Worm (Caenorhabditis elegans) whole organism, L3 larva: ENCODE results near the gene mrps-9.

Experiments used
- R02D3.7 ChIP-seq: fragments of 150-350 bp; optimal IDR thresholded peaks from 2 replicates; lab custom pipeline; 2014; ENCODE audit warnings: missing biosample characterization, missing genetic modification characterization
- ZK546.5 ChIP-seq: sonication (generic microtip); optimal IDR thresholded peaks from 2 replicates; lab custom pipeline; 2017; ENCODE audit warnings: missing biosample characterization, missing genetic modification characterization
- aly-2 ChIP-seq: fragments of 150-350 bp; optimal IDR thresholded peaks from 2 replicates; lab custom pipeline; 2014; ENCODE audit warnings: missing biosample characterization, missing genetic modification characterization
- ama-1 ChIP-seq: fragments of 150-350 bp; optimal IDR thresholded peaks from 2 replicates; lab custom pipeline; 2018
- ceh-16 ChIP-seq: sonication (generic microtip); optimal IDR thresholded peaks from 2 replicates; lab custom pipeline; 2017; ENCODE audit warnings: missing biosample characterization, missing genetic modification characterization
- ceh-28 ChIP-seq: fragments of 150-350 bp; optimal IDR thresholded peaks from 2 replicates; lab custom pipeline; 2014; ENCODE audit warnings: missing biosample characterization, missing genetic modification reagents, missing genetic modification characterization
- ceh-9 ChIP-seq: sonication (generic microtip); optimal IDR thresholded peaks from 2 replicates; lab custom pipeline; 2018; ENCODE audit warnings: missing biosample characterization, missing genetic modification characterization
- daf-12 ChIP-seq: fragments of 150-350 bp; optimal IDR thresholded peaks from 2 replicates; lab custom pipeline; 2014; ENCODE audit warnings: missing biosample characterization, missing genetic modification reagents, missing genetic modification characterization
- egl-27 ChIP-seq: sonication (generic microtip); optimal IDR thresholded peaks from 4 replicates; lab custom pipeline; 2017; ENCODE audit warnings: missing biosample characterization, missing genetic modification reagents, missing genetic modification characterization
- egl-5 ChIP-seq: fragments of 150-350 bp; optimal IDR thresholded peaks from 2 replicates; lab custom pipeline; 2017; ENCODE audit warnings: missing biosample characterization, missing genetic modification reagents, missing genetic modification characterization, inconsistent platforms
- elt-1 ChIP-seq: fragments of 150-350 bp; optimal IDR thresholded peaks from 2 replicates; lab custom pipeline; 2014; ENCODE audit warnings: missing biosample characterization, missing genetic modification characterization
- elt-2 ChIP-seq: sonication (generic microtip); optimal IDR thresholded peaks from 2 replicates; lab custom pipeline; 2016; ENCODE audit warnings: missing genetic modification reagents, mild to moderate bottlenecking, missing genetic modification characterization, missing compliant biosample characterization
- eor-1 ChIP-seq, 2 experiments: fragments of 150-350 bp; optimal IDR thresholded peaks; 2 replicates each; lab custom pipeline; 2014 to 2018; ENCODE audit warnings: missing biosample characterization in 2 of 2, missing genetic modification characterization in 2 of 2
- fkh-10 ChIP-seq: sonication (generic microtip); optimal IDR thresholded peaks from 2 replicates; lab custom pipeline; 2017; ENCODE audit warnings: missing biosample characterization, missing genetic modification reagents, missing genetic modification characterization
- fkh-2 ChIP-seq: fragments of 150-350 bp; optimal IDR thresholded peaks from 2 replicates; lab custom pipeline; 2014; ENCODE audit warnings: missing biosample characterization, missing genetic modification reagents, missing genetic modification characterization
- fos-1 ChIP-seq: fragments of 150-350 bp; optimal IDR thresholded peaks from 2 replicates; lab custom pipeline; 2014; ENCODE audit warnings: missing biosample characterization, missing genetic modification characterization
- hmg-11 ChIP-seq: sonication (generic microtip); optimal IDR thresholded peaks from 2 replicates; lab custom pipeline; 2016; ENCODE audit warnings: missing genetic modification characterization, missing compliant biosample characterization
- jun-1 ChIP-seq: fragments of 150-350 bp; optimal IDR thresholded peaks from 2 replicates; lab custom pipeline; 2014; ENCODE audit warnings: missing biosample characterization, missing genetic modification reagents, missing genetic modification characterization
- lin-15B ChIP-seq: fragments of 150-350 bp; optimal IDR thresholded peaks from 2 replicates; lab custom pipeline; 2014; ENCODE audit warnings: missing biosample characterization, missing genetic modification characterization
- lin-39 ChIP-seq: fragments of 150-350 bp; optimal IDR thresholded peaks from 2 replicates; lab custom pipeline; 2018; ENCODE audit warnings: missing biosample characterization, missing genetic modification reagents, missing genetic modification characterization
- lsy-12 ChIP-seq: sonication (generic microtip); optimal IDR thresholded peaks from 2 replicates; lab custom pipeline; 2016; ENCODE audit warnings: mild to moderate bottlenecking, missing genetic modification characterization, missing compliant biosample characterization
- mdl-1 ChIP-seq: fragments of 150-350 bp; optimal IDR thresholded peaks from 2 replicates; lab custom pipeline; 2014; ENCODE audit warnings: missing biosample characterization, missing genetic modification characterization
- mml-1 ChIP-seq: fragments of 150-350 bp; sonication (generic microtip); optimal IDR thresholded peaks from 3 replicates; lab custom pipeline; 2014; ENCODE audit warnings: missing biosample characterization, missing genetic modification characterization
- nfya-1 ChIP-seq: sonication (generic microtip); optimal IDR thresholded peaks from 2 replicates; lab custom pipeline; 2017; ENCODE audit warnings: missing genetic modification characterization, mild to moderate bottlenecking, missing compliant biosample characterization, antibody characterized with exemption, moderate library complexity; ENCODE audit not compliant: insufficient read depth
- nhr-11 ChIP-seq: fragments of 150-350 bp; optimal IDR thresholded peaks from 2 replicates; lab custom pipeline; 2014; ENCODE audit warnings: missing biosample characterization, missing genetic modification characterization
- nhr-12 ChIP-seq: fragments of 150-350 bp; optimal IDR thresholded peaks from 2 replicates; lab custom pipeline; 2014; ENCODE audit warnings: missing biosample characterization, missing genetic modification characterization
- nhr-23 ChIP-seq: fragments of 150-350 bp; optimal IDR thresholded peaks from 2 replicates; lab custom pipeline; 2014; ENCODE audit warnings: missing biosample characterization, missing genetic modification reagents, missing genetic modification characterization
- nhr-237 ChIP-seq: fragments of 150-350 bp; optimal IDR thresholded peaks from 2 replicates; lab custom pipeline; 2014; ENCODE audit warnings: missing biosample characterization, missing genetic modification characterization
- nhr-25 ChIP-seq: sonication (generic microtip); optimal IDR thresholded peaks from 2 replicates; lab custom pipeline; 2017; ENCODE audit warnings: missing biosample characterization, missing genetic modification characterization
- nhr-43 ChIP-seq: sonication (generic microtip); optimal IDR thresholded peaks from 2 replicates; lab custom pipeline; 2016; ENCODE audit warnings: mild to moderate bottlenecking, missing genetic modification characterization, missing compliant biosample characterization; ENCODE audit not compliant: poor library complexity, severe bottlenecking
- nhr-76 ChIP-seq: fragments of 150-350 bp; sonication (generic microtip); optimal IDR thresholded peaks from 5 replicates; lab custom pipeline; 2014; ENCODE audit warnings: missing biosample characterization, missing genetic modification characterization
- nhr-77 ChIP-seq: fragments of 150-350 bp; optimal IDR thresholded peaks from 2 replicates; lab custom pipeline; 2014; ENCODE audit warnings: missing biosample characterization, missing genetic modification characterization
- pha-4 ChIP-seq: fragments of 150-350 bp; optimal IDR thresholded peaks from 2 replicates; lab custom pipeline; 2014; ENCODE audit warnings: missing biosample characterization, missing genetic modification reagents, missing genetic modification characterization
- pqm-1 ChIP-seq: fragments of 150-350 bp; optimal IDR thresholded peaks from 2 replicates; lab custom pipeline; 2017; ENCODE audit warnings: missing biosample characterization, missing genetic modification characterization, inconsistent platforms
- sea-2 ChIP-seq: fragments of 150-350 bp; sonication (generic microtip); optimal IDR thresholded peaks from 4 replicates; lab custom pipeline; 2014; ENCODE audit warnings: missing biosample characterization, missing genetic modification reagents, missing genetic modification characterization
- skn-1 ChIP-seq: fragments of 150-350 bp; optimal IDR thresholded peaks from 2 replicates; lab custom pipeline; 2014; ENCODE audit warnings: missing biosample characterization, missing genetic modification characterization
- snpc-4 ChIP-seq: fragments of 150-350 bp; optimal IDR thresholded peaks from 2 replicates; lab custom pipeline; 2014; ENCODE audit warnings: missing biosample characterization, missing genetic modification characterization
- tbx-2 ChIP-seq: sonication (generic microtip); optimal IDR thresholded peaks from 2 replicates; lab custom pipeline; 2016; ENCODE audit warnings: mild to moderate bottlenecking, missing genetic modification characterization, missing compliant biosample characterization
- unc-39 ChIP-seq: sonication (generic microtip); optimal IDR thresholded peaks from 4 replicates; lab custom pipeline; 2017; ENCODE audit warnings: missing biosample characterization, missing genetic modification characterization
- unc-62 ChIP-seq: fragments of 150-350 bp; sonication (generic microtip); optimal IDR thresholded peaks from 4 replicates; lab custom pipeline; 2014; ENCODE audit warnings: missing biosample characterization, missing genetic modification reagents, missing genetic modification characterization
- zag-1 ChIP-seq: fragments of 150-350 bp; optimal IDR thresholded peaks from 2 replicates; lab custom pipeline; 2014; ENCODE audit warnings: missing biosample characterization, missing genetic modification characterization
- ztf-11 ChIP-seq: fragments of 150-350 bp; optimal IDR thresholded peaks from 2 replicates; lab custom pipeline; 2014; ENCODE audit warnings: missing biosample characterization, missing genetic modification characterization
- ztf-4 ChIP-seq: fragments of 150-350 bp; optimal IDR thresholded peaks from 2 replicates; lab custom pipeline; 2014; ENCODE audit warnings: missing biosample characterization, missing genetic modification characterization

mrps-9 gene

ce11 chrIII:8239325-8239724, 26.5 kb upstream of the mrps-9 start, which contains the start of gene tsp-1:
Gene tsp-1 (minus strand): TSS chrIII:8239423.
- peak; percentile 21 for TF ChIP-seq pha-4 (tag; lab: Kevin White, UChicago)
- no peak for TF ChIP-seq ceh-28
- TF ChIP-seq pqm-1 = peak; percentile 39
- TF ChIP-seq elt-2 (tag; lab: Kevin White, UChicago) = peak; percentile 35
- TF ChIP-seq, all 47 proteins: peak for 3

DNA sequence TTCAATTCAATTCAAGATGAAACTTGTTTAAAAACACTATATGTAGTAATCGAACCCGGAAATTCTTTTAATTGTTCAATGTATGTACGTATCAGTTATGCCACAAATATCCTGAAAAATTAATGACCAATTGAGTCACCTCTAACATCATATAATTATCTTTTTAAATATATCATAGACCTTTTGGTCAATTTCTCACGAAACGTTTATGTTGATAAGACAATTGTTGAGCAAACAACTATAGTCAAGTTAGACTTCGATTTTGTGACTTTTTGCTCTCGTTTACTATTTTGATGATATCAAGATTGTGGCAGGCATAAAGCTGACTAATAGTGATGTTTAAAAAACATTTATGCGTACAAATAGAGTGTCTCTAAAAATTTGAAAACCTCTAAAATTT, 25.6 kb upstream of the mrps-9 start:
- no peak for TF ChIP-seq ztf-4
- no peak for TF ChIP-seq lin-15B
- TF ChIP-seq sea-2 (GFP tag; lab: Kevin White, UChicago) = no peak
- TF ChIP-seq pqm-1 = peak; percentile 83
- no peak for TF ChIP-seq ceh-16
- TF ChIP-seq nhr-12 (tag; lab: Kevin White, UChicago) = no peak
- no peak for TF ChIP-seq R02D3.7 (tag; lab: Kevin White, UChicago)
- no peak for TF ChIP-seq pha-4 (tag; lab: Kevin White, UChicago)
- TF ChIP-seq snpc-4 (tag; lab: Kevin White, UChicago) = no peak
- TF ChIP-seq nfya-1 (tag; lab: Kevin White, UChicago) = no peak
- TF ChIP-seq mml-1 = no peak
- TF ChIP-seq daf-12 = no peak
- no peak for TF ChIP-seq mdl-1 (tag; lab: Kevin White, UChicago)
- peak; percentile 57 for TF ChIP-seq elt-2 (tag; lab: Kevin White, UChicago)

ce11 chrIII:8240948-8241347, 24.9 kb upstream of the mrps-9 start:
- TF ChIP-seq lin-15B (no peak), pha-4 (tag; lab: Kevin White, UChicago) (no peak), daf-12 (no peak), ceh-16 (no peak), lin-39 (tag; lab: Kevin White, UChicago) (no peak), unc-62 (GFP tag; lab: Kevin White, UChicago) (no peak), zag-1 (tag; lab: Kevin White, UChicago) (no peak), sea-2 (GFP tag; lab: Kevin White, UChicago) (no peak), fkh-10 (GFP tag; lab: Kevin White, UChicago) (no peak), fkh-2 (no peak), nhr-23 (tag; lab: Kevin White, UChicago) (no peak), unc-39 (tag; lab: Kevin White, UChicago) (no peak), elt-1 (tag; lab: Kevin White, UChicago) (no peak), nhr-43 (tag; lab: Kevin White, UChicago) (no peak), nhr-77 (no peak), mdl-1 (tag; lab: Kevin White, UChicago) (no peak), nhr-237 (no peak), ceh-28 (no peak), tbx-2 (tag; lab: Kevin White, UChicago) (no peak), hmg-11 (tag; lab: Kevin White, UChicago) (no peak)

DNA sequence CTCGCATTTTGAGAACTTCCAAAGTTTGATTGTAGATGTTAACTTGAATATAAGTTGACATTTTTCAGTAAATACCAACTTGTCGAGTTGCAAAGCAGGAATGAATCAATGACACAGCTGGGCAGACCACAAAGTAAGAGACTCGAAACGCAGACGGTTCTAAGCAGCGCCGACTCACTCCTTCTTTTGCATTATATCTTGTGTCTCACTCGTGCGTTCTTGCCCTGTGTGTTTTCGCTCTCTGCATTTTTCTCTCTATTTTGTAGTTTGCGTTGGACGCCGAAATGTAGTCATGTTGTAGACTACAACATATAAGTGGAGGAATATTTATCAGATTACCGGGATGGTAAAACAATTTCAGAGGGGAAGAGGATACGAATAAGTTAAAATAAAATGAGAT, 23.1 kb upstream of the mrps-9 start, which contains the start of gene C02F5.12:
Gene C02F5.12 (minus strand): TSS at position 221 of the 400 bp plus-strand sequence.
- TF ChIP-seq fos-1 (no peak), ZK546.5 (tag; lab: Kevin White, UChicago) (no peak), nhr-12 (tag; lab: Kevin White, UChicago) (no peak), nfya-1 (tag; lab: Kevin White, UChicago) (peak; percentile 59), skn-1 (tag; lab: Kevin White, UChicago) (no peak), nhr-77 (no peak), egl-5 (tag; lab: Kevin White, UChicago) (no peak), ceh-16 (no peak), hmg-11 (tag; lab: Kevin White, UChicago) (peak; percentile 24), sea-2 (GFP tag; lab: Kevin White, UChicago) (no peak), nhr-25 (peak; percentile 26), tbx-2 (tag; lab: Kevin White, UChicago) (no peak), ztf-11 (tag; lab: Kevin White, UChicago) (no peak), egl-27 (tag; lab: Kevin White, UChicago) (no peak), elt-2 (tag; lab: Kevin White, UChicago) (peak; percentile 43), unc-39 (tag; lab: Kevin White, UChicago) (no peak), jun-1 (tag; lab: Kevin White, UChicago) (no peak), nhr-23 (tag; lab: Kevin White, UChicago) (peak; percentile 17), pha-4 (tag; lab: Kevin White, UChicago) (peak; percentile 72), aly-2 (tag; lab: Kevin White, UChicago) (no peak), eor-1 (tag; optimal IDR thresholded peaks at IDR 0.05; lab: Kevin White, UChicago) (no peak), mml-1 (no peak), lin-39 (tag; lab: Kevin White, UChicago) (no peak), R02D3.7 (tag; lab: Kevin White, UChicago) (no peak), nhr-11 (tag; lab: Kevin White, UChicago) (no peak), elt-1 (tag; lab: Kevin White, UChicago) (no peak), pqm-1 (peak; percentile 22), unc-62 (GFP tag; lab: Kevin White, UChicago) (no peak), nhr-237 (no peak), ceh-28 (no peak), ceh-9 (tag; lab: Kevin White, UChicago) (no peak), lsy-12 (tag; lab: Kevin White, UChicago) (peak; percentile 4), fkh-2 (no peak), daf-12 (no peak), nhr-43 (tag; lab: Kevin White, UChicago) (no peak), nhr-76 (tag; lab: Kevin White, UChicago) (no peak), fkh-10 (GFP tag; lab: Kevin White, UChicago) (no peak), ama-1 (lab: Kevin White, UChicago) (peak; percentile 80), lin-15B (no peak), mdl-1 (tag; lab: Kevin White, UChicago) (no peak)
